Worm (Caenorhabditis elegans) whole organism, L4/young adult: Measurements from ENCODE around the gene F13D12.10.
"Not testable (repeated sequence)": the region's sequence is repeated elsewhere in the genome, so short reads cannot be mapped to it uniquely, and the experiment has no call there.

Experiments used
- W03F9.2 ChIP-seq: fragments of 150-350 bp; optimal IDR thresholded peaks from 2 replicates; lab custom pipeline; 2014; ENCODE audit warnings: missing biosample characterization, missing genetic modification characterization
- dao-5 ChIP-seq: sonication (generic microtip); optimal IDR thresholded peaks from 2 replicates; lab custom pipeline; 2016; ENCODE audit warnings: missing genotype, missing genetic modification characterization, moderate library complexity, missing compliant biosample characterization
- him-1 ChIP-seq: sonication (generic microtip); optimal IDR thresholded peaks from 2 replicates; lab custom pipeline; 2016; ENCODE audit warnings: missing genotype, missing genetic modification reagents, missing genetic modification characterization, missing compliant biosample characterization

F13D12.10 gene

DNA sequence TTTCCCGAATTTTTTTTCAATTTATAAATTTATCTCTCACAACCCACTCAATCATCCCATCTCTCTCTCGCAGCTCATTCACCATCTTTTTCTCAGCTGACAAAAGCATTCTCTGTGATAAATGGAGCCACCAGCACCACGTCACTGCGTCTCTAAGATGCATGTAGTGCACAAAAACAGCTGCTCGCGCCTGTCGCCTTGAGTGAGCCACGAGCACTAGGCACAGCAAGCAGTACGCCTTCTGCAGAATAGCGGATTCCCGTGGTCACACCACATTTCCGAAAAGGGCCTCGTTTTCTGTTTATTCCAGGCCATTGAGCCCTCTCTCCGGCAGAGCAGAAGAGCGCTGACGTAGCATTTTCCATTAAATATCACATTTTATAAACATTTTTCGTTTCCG is at the start of gene F13D12.10:
TSS of gene F13D12.10 (plus strand) at position 231 of the 400 bp plus-strand sequence.
- TF ChIP-seq W03F9.2 (tag; lab: Kevin White, UChicago) (no peak), him-1 (tag; lab: Kevin White, UChicago) (no peak), dao-5 (no peak)

DNA sequence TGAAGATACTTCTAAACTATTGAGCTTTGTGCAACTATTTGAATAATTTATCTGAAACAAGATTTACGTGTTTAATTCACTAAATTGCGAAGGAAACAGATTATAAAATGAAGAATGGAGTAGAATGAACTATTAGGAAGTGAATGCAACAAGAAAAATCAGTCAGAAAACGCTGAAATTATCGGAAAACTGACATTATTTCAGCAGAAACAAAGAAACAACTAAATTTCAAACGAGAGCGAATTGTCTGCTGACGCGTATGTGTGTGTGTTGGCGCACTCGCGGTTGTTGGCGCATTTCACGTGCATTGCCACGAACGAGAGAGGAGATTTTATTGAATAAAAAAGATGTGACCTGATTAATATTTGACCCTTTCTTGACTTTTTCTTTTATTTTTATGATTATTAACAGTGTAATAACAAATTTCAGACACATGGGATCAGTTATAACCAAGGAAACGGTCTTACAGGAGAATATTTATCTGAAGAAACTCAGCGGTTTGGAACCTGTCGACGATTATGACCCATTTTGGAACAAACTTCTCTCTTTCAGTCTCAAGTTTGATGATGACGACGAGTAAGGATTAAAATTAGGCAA is 37.6 kb upstream of the F13D12.10 start, which contains the start of the genes trr-1 and C47D12.2:
TSS of gene trr-1 (minus strand) at position 51 of the 597 bp plus-strand sequence.
TSS of gene C47D12.2 (plus strand) at position 430 of the 597 bp plus-strand sequence.
- TF ChIP-seq W03F9.2 (tag; lab: Kevin White, UChicago) (no peak), dao-5 (no peak), him-1 (tag; lab: Kevin White, UChicago) (no peak)

ce11 chrII:11680220-11680619 is 33.4 kb upstream of the F13D12.10 start:
- TF ChIP-seq him-1 (tag; lab: Kevin White, UChicago) = no peak

DNA sequence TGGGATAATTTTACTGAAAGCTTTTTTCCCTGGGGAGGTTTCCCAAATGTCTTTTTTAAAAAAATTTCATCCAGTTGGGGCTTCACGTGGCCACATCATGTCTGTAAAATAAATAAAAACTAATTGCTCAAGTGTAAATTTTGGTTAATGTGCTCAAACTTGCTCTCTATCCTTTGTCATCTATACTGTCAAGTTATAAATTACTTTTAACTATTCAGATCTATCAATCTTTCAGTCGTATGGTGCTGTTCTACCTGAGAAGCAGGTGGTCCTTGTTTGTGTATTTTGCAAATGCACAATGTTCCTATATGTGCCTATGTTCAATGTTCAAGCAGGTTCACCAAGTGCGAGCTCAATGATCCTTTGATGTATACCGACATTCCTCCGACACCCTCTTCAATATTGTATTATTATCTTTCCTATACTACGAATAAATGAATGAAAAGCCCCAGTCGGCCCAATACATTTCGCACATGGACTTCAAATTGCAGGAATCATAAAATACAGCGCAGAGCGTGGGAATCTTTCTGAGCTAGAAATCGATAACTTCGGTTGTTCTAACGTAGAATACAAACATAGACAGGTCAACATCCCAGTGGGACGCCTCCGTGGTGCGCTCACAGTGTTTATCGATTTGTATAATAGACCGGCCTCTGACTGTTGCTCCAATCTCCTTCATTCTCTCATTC is 32.3 kb upstream of the F13D12.10 start, which contains the start of the genes sfxn-1.4 and C47D12.4:
TSS of gene sfxn-1.4 (minus strand) at position 101 of the 689 bp plus-strand sequence.
TSS of gene C47D12.4 (plus strand) at position 639 of the 689 bp plus-strand sequence.
- TF ChIP-seq W03F9.2 (tag; lab: Kevin White, UChicago) = no peak
- TF ChIP-seq dao-5 = no peak
- no peak for TF ChIP-seq him-1 (tag; lab: Kevin White, UChicago)

DNA sequence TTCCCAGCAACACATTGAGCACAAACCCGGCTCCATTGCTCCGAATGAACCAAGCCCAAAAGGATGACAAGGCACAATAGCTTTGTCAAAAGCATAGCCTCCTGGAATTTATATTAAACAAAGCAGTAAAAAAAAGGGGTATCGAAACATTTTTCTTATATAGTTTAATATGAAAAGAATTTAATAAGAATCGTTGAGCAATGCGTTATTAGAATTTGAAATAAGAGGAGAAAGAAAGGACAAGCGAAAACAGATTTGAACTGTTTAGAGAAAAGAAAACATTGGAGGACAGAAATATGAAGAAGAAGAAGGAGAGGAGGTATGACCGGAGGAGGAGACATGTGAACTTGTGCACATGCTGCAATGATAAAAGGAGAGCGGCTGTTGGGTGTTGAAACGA is 28.4 kb upstream of the F13D12.10 start, which contains the start of gene C47D12.5:
TSS of gene C47D12.5 (minus strand) at position 101 of the 400 bp plus-strand sequence.
- TF ChIP-seq dao-5 = no peak
- no peak for TF ChIP-seq W03F9.2 (tag; lab: Kevin White, UChicago)
- no peak for TF ChIP-seq him-1 (tag; lab: Kevin White, UChicago)

DNA sequence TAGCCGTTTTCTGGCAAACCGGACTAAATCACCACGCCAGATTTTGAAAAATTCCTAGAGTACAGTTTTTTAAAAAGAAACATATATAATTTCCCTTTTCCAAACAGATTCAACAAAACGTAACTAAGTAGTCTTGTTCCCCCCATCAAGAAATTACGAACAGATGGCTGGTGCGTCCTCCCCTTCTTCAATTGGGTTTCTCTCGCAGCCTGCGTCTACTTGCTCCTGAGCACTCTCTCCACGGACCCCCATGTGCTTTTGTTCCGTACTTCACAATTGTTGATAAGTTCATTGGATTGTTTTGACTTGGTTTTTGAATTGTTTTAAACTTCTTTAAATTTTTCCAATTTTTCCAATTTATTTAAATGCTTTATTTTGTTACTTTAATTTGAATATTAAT is 25.6 kb upstream of the F13D12.10 start:
- no peak for TF ChIP-seq dao-5
- TF ChIP-seq W03F9.2 (tag; lab: Kevin White, UChicago) = no peak
- no peak for TF ChIP-seq him-1 (tag; lab: Kevin White, UChicago)

DNA sequence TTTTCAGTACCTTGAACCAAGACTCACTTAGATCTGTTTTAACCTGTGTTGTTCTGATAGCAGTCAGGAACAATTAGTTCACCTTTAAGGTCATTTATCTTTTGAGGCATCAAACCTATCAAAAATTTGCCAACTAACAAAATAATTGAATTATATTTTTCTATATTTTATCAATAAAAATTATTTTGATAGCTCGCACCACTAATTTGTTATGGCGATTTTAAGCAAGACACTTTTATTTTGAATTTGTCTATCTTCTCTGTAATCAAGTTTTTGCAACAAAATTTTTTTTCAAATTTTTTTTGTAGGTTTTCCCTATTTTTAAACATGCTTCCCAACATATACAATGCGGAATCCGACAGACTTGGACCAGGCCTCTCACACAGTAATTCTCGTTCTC is 25.0 kb upstream of the F13D12.10 start, which contains the start of gene kel-1:
TSS of gene kel-1 (plus strand) at position 301 of the 400 bp plus-strand sequence.
- TF ChIP-seq W03F9.2 (tag; lab: Kevin White, UChicago) (no peak), dao-5 (no peak), him-1 (tag; lab: Kevin White, UChicago) (no peak)

DNA sequence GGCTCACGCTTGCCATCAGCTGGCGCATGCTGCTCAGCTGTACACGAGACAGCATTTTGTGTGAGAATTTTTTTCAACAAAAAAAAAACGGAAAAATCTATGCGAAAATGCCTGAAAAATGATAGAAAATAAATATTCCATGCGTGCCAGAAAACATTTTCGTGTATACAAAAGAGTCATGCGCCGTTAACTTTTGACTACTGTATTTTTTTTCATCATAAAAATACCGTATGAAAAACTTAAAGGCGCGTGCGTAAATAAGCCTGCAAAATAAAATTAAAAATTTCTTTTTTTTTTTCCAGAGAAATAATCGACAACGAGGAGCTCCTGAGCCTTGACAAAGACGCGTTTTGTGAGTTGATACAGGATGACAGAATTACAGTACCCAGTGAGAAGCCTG is 23.7 kb upstream of the F13D12.10 start:
- TF ChIP-seq dao-5 (no peak), W03F9.2 (tag; lab: Kevin White, UChicago) (no peak), him-1 (tag; lab: Kevin White, UChicago) (no peak)

DNA sequence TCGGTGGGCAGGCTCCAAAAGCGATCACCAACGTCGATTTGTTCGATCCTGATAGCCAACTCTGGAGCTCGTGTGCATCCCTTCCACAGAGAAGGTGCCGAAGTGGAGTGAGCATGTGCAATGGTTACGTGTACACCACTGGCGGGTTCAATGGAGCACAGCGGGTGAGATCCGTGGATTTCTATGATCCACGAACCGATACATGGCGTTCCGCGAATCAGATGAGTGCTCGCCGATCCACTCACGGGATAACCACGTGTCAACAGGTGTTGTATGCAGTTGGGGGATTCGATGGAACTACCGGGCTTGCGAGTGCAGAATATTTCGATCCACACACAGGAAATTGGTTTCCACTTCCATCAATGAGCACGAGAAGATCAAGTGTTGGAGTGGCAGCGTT is 22.7 kb upstream of the F13D12.10 start:
- TF ChIP-seq W03F9.2 (tag; lab: Kevin White, UChicago) (no peak), him-1 (tag; lab: Kevin White, UChicago) (no peak), dao-5 (no peak)

DNA sequence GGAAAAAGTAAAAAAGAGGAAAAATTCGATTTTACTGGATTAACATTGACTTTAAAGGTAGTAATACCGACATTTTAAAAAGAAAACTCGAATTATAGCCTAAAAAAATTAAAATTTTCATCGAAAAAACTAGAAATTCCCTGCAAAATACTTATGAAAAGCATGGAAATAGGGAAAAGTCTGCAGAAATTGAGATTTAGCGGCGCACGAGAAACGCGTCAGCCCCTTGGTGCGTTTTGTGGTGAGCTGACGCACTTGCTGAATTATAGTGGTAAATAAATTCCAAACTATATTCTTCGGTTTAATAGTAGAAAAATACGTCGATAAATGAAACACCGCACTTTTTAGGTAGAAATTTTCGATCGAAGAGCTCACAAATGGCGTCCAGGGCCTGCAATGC is 19.2 kb upstream of the F13D12.10 start:
- TF ChIP-seq W03F9.2 (tag; lab: Kevin White, UChicago) = no peak
- no peak for TF ChIP-seq him-1 (tag; lab: Kevin White, UChicago)
- TF ChIP-seq dao-5 = no peak

DNA sequence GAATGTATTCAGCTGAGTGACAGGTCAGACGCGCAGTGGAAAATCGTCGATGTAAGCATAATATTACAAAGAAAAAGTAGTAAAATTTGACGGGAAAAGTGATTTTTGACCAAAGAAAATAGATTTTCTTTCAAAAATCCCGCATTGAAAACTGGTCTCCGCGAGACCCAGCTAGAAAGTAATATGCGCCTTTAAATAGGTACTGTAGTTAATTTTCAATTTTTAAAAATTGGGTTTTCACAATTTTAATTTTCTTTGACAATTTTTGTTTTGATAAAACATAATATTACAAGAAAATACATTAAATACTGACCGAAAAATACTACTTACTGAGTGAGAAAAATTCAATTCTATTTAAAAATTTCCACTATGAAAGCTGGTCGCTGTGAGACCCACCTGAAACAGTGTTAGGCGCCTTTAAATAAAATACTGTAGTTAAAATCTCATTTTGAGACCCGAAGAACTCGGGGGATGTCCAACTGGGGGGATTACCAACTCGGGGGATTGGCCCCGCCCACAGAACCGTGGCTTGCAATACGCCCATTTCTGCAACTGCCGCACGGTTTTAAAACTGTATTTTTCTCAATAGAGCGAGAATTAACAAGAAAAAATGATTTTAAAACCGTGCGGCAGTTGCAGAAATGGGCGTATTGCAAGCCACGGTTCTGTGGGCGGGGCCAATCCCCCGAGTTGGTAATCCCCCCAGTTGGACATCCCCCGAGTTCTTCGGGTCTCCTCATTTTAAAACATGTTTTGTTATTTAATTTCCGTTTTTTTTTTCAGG is 18.2 kb upstream of the F13D12.10 start, which contains the start of gene tars-1:
TSS of gene tars-1 (minus strand) at position 497 of the 784 bp plus-strand sequence.
- not testable (repeated sequence) for TF ChIP-seq dao-5; W03F9.2 (tag; lab: Kevin White, UChicago); him-1 (tag; lab: Kevin White, UChicago)

DNA sequence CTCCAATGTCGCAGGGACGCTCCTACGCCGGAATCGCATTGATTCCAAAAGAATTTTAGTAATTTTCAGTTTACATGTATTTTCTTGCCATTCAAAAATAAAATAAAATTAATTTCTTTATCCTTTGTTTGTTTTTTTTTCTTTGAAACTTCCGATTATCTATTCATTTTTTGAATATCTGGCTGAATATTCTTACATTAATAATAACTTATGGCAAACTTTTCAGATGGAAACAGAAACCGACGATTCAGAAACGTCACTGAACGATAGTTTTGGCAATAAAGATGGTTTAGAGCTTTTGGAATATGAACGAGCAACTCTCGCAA is 17.7 kb upstream of the F13D12.10 start, which contains the start of gene xpf-1:
TSS of gene xpf-1 (plus strand) at position 227 of the 326 bp plus-strand sequence.
- no peak for TF ChIP-seq W03F9.2 (tag; lab: Kevin White, UChicago)
- no peak for TF ChIP-seq dao-5
- no peak for TF ChIP-seq him-1 (tag; lab: Kevin White, UChicago)

DNA sequence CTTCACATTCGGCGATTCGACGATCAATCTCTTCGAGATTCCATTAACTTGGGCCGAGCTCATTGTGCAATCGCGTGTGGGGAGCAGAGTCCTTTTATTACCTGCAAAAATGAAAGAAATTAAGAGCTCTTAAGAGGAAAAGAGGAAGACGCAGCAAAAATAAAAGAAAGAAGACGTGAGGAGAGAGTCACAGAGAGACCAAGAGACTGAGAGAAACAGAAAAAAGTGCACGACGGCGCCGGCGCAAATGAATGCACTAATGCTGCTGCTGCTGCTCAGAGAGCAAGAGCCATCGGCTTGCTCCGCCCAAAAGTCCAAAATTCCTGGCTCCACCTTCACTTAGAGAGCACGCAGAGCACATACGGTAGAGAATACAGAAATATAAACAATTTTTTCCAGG is 13.4 kb upstream of the F13D12.10 start, which contains the start of gene inos-1:
TSS of gene inos-1 (minus strand) at position 101 of the 400 bp plus-strand sequence.
- TF ChIP-seq W03F9.2 (tag; lab: Kevin White, UChicago) (no peak), dao-5 (no peak), him-1 (tag; lab: Kevin White, UChicago) (no peak)
